Fruit fly (Drosophila melanogaster) whole organism: ENCODE measurements around the gene CG9636.

Source experiments
- CG8478 ChIP-seq: fragments of >200 bp; optimal IDR thresholded peaks from 2 replicates; lab custom pipeline; 2018; ENCODE audit warnings: inconsistent platforms
- EcR ChIP-seq, 2 experiments: fragments of >200 bp; optimal IDR thresholded peaks; 2 replicates each; lab custom pipeline; 2017; ENCODE audit warnings: missing biosample characterization in 2 of 2, missing genetic modification characterization in 2 of 2, missing genetic modification reagents in 2 of 2
- pan ChIP-seq: fragments of >200 bp; optimal IDR thresholded peaks from 2 replicates; lab custom pipeline; 2017
- psq ChIP-seq: fragments of >200 bp; optimal IDR thresholded peaks from 2 replicates; lab custom pipeline; 2017
- usp ChIP-seq: fragments of >200 bp; optimal IDR thresholded peaks from 2 replicates; lab custom pipeline; 2017; ENCODE audit warnings: missing biosample characterization, missing genetic modification characterization, mixed read lengths

DNA sequence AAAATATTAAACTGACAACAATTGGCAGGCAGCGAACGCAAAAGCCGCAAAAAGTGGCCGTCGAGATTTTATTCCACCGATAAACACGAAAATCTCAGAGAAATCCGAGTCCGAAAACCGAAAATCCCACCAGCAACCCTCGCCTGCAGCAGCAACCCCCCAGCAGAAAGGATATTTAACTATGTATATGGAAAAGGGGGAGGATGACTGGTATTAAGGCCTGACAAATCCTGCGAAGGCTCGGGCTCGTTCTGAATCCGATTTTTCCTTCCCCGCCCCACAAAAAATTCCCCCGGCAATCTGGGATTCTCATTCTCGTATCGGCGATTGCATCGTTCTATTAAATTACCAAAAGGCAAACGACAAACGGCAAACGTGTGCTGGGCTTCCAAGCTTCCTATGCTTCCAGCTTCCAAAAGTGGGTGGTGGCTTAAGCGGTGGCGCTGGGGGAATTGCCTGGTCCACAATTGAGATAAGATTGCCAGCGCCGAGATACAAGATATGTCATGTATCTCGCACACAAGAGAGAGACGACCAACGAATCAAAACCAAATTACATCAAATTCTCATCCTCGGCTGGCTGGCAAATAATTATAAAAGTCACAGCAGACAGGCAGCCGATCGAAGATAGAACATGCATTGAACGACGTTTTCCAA lies 51.2 kb downstream of the CG9636 start:
- TF ChIP-seq usp (no peak), CG8478 (lab: Kevin White, UChicago) (no peak), EcR (GFP tag; optimal IDR thresholded peaks at IDR 0.05; lab: Kevin White, UChicago) (no peak), pan (lab: Kevin White, UChicago) (no peak), psq (lab: Kevin White, UChicago) (no peak)
